Fruit fly (Drosophila melanogaster): ENCODE results near the gene CG8312.

The CG8312 gene

DNA sequence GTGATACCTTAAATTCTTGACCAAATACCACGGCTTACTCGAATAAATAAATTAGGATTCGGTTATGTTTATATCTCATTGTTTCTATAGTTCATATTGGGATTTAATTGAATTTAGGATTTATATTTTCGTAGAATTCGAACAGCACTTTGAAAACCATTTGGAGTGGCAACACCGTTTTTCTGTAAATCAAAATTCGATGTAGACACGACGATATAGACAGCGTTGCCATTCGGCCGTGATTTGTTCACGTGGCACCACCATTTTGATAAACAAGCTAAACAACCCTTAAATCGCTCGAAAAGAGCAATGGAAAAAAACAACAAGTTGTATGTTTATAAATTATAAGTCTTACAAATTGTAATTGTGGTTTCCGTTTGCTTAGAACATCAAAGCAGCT, 37.5 kb downstream of the CG8312 start:
- TF ChIP-seq Snoo (tag; optimal IDR thresholded peaks at IDR 0.05): no peak
- TF ChIP-seq CG32121 (GFP tag; IDR thresholded peaks at IDR 0.05): no peak
- no peak for TF ChIP-seq CG15710 (tag; optimal IDR thresholded peaks at IDR 0.05)
- TF ChIP-seq CG34367 (tag; optimal IDR thresholded peaks at IDR 0.05): no peak
- no peak for TF ChIP-seq CG9948 (tag; optimal IDR thresholded peaks at IDR 0.05)
- TF ChIP-seq CG13204 (GFP tag; optimal IDR thresholded peaks at IDR 0.05): no peak
- TF ChIP-seq CG14655 (GFP tag; optimal IDR thresholded peaks at IDR 0.05): no peak
- TF ChIP-seq D1 (tag; optimal IDR thresholded peaks at IDR 0.05): no peak

DNA sequence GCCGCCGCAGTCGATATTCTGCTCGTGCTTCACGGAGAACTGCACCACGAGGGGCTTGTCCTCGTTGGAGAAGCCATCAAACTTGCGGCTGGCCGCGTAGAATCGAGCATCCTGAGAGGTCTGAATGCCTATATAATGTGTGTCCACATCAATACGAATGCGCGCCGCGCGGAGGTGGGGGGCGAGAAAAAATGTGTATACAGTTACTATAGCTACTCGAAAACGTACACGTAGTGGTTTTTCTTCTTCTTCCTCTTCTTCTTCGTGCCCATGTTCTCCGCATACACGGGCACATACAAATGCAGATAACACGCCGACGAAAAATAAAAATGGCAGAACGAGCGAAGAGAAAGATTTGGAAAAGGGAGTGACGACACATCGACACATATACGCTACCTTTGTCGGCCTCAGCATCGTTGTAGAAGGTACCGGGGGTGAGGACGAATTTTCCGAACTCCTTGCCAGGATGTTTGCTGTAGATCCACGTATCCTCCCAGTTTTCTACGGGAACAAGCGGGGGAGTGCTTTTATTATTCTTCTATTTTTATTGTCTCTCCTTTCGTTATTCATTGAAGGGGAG, 39.0 kb downstream of the CG8312 start:
- TF ChIP-seq CG14655 (GFP tag; optimal IDR thresholded peaks at IDR 0.05) (no peak), CG10348 (GFP tag; IDR thresholded peaks at IDR 0.05) (no peak), CG9948 (tag; optimal IDR thresholded peaks at IDR 0.05) (no peak), EcR (GFP tag; optimal IDR thresholded peaks at IDR 0.05) (peak; percentile 30)

DNA sequence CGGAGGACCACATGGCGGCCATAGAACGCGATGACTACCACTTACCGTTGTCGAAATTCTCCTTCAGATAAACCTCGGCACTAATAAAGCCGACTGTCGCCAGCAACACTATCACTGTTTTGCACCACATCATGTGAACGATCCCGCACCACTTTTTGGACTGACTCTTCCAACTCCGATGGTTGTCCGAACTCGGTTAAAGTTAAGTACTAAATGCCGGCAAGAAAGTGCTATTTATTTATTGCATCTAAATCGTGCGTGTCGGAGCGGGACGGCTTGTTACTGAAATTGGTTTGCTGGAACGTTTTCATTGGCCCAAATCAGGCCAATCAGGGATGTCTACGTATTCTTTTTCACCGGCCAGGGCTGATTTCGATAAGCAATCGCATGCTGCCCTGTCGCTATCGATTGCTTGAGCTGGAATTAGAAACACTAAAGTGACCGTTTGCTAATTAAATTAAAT, 39.6 kb downstream of the CG8312 start, which contains the start of gene Calr:
Calr (minus strand) TSS at position 219 of the 463 bp plus-strand sequence.
- TF ChIP-seq CG17806 (tag; optimal IDR thresholded peaks at IDR 0.05) (no peak), rn (GFP tag; IDR thresholded peaks at IDR 0.05) (no peak), D1 (tag; optimal IDR thresholded peaks at IDR 0.05) (no peak), Pif1A (GFP tag; optimal IDR thresholded peaks at IDR 0.05) (no peak), CG34367 (tag; optimal IDR thresholded peaks at IDR 0.05) (peak; percentile 35), CG13204 (GFP tag; optimal IDR thresholded peaks at IDR 0.05) (no peak), CG14655 (GFP tag; optimal IDR thresholded peaks at IDR 0.05) (no peak), CG9948 (tag; optimal IDR thresholded peaks at IDR 0.05) (no peak), CG10348 (GFP tag; IDR thresholded peaks at IDR 0.05) (no peak), CG8301 (tag; optimal IDR thresholded peaks at IDR 0.05) (no peak), CG4496 (GFP tag; IDR thresholded peaks at IDR 0.05) (no peak), Snoo (tag; optimal IDR thresholded peaks at IDR 0.05) (peak; percentile 30), Pif1B (GFP tag; optimal IDR thresholded peaks at IDR 0.05) (no peak), CG15710 (tag; optimal IDR thresholded peaks at IDR 0.05) (peak; percentile 8), CG32121 (GFP tag; IDR thresholded peaks at IDR 0.05) (no peak), CG8159 (tag; optimal IDR thresholded peaks at IDR 0.05) (no peak), fd96Ca (GFP tag; IDR thresholded peaks at IDR 0.05) (no peak), gl (tag; optimal IDR thresholded peaks at IDR 0.05) (peak; percentile 27), EcR (GFP tag; optimal IDR thresholded peaks at IDR 0.05) (no peak), Ets98B (GFP tag; IDR thresholded peaks at IDR 0.05) (no peak), CG12605 (GFP tag; IDR thresholded peaks at IDR 0.05) (no peak)

DNA sequence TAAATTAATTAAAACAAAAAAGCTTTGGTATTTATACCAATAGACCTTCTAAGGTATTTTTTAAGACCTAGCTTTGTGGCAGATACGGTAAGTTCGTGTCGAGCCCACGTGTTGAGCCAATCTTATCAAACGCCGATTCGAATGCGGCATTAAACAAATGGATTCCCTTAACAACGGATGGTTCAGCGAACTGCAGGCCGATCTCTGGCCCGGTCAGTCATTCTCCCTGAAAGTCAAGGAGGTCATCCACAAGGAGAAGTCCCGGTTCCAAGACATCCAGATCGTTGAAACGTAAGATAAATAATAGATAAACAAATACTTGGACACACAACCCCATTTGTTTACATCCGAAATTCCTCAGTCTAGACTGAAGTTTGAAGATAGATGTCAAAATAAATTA, 40.5 kb downstream of the CG8312 start, which contains the start of gene SpdS:
SpdS (plus strand) TSS at position 78 of the 400 bp plus-strand sequence.
- TF ChIP-seq CG12605 (GFP tag; IDR thresholded peaks at IDR 0.05) (no peak), rn (GFP tag; IDR thresholded peaks at IDR 0.05) (no peak), Pif1A (GFP tag; optimal IDR thresholded peaks at IDR 0.05) (no peak), CG15710 (tag; optimal IDR thresholded peaks at IDR 0.05) (no peak), CG32121 (GFP tag; IDR thresholded peaks at IDR 0.05) (no peak), D1 (tag; optimal IDR thresholded peaks at IDR 0.05) (no peak), CG34367 (tag; optimal IDR thresholded peaks at IDR 0.05) (no peak), CG14655 (GFP tag; optimal IDR thresholded peaks at IDR 0.05) (no peak), EcR (GFP tag; optimal IDR thresholded peaks at IDR 0.05) (no peak), CG8159 (tag; optimal IDR thresholded peaks at IDR 0.05) (no peak), CG9948 (tag; optimal IDR thresholded peaks at IDR 0.05) (no peak), gl (tag; optimal IDR thresholded peaks at IDR 0.05) (no peak), Ets98B (GFP tag; IDR thresholded peaks at IDR 0.05) (no peak), CG17806 (tag; optimal IDR thresholded peaks at IDR 0.05) (no peak), CG4496 (GFP tag; IDR thresholded peaks at IDR 0.05) (no peak), CG13204 (GFP tag; optimal IDR thresholded peaks at IDR 0.05) (no peak), Snoo (tag; optimal IDR thresholded peaks at IDR 0.05) (no peak), CG10348 (GFP tag; IDR thresholded peaks at IDR 0.05) (no peak), fd96Ca (GFP tag; IDR thresholded peaks at IDR 0.05) (no peak), Pif1B (GFP tag; optimal IDR thresholded peaks at IDR 0.05) (no peak)

DNA sequence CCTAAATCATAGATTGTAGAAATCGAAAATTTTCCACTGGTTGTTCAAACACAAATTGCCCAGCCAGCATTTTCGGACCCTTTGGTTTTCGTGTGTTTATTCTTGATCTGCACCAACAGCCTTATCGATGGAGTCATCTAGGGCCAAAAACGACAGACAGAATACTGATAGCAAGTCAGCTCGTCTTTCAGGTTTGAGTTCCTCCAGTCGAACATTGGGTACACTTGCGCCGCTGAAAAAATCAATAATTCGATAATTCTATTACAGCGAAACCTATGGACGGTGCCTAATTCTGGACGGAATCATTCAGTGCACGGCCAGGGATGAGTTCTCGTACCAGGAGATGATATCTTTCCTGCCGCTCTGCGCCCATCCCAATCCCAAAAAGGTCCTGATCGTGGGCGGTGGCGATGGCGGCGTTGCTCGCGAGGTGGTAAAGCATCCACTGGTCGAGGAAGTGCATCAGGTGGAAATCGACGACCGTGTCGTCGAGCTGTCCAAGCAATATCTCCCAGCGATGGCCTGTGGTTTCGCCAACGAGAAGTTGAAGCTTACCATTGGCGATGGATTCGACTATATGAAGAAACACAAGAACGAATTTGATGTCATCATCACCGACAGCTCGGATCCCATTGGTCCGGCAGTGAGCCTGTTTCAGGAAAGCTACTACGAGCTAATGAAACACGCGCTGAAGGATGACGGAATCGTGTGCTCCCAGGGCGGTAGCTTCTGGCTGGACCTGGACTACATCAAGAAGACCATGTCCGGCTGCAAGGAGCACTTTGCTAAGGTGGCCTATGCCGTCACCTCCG, 41.2 kb downstream of the CG8312 start:
- no peak for TF ChIP-seq rn (GFP tag; IDR thresholded peaks at IDR 0.05)
- TF ChIP-seq CG14655 (GFP tag; optimal IDR thresholded peaks at IDR 0.05): no peak
- TF ChIP-seq CG12605 (GFP tag; IDR thresholded peaks at IDR 0.05): no peak
- no peak for TF ChIP-seq Ets98B (GFP tag; IDR thresholded peaks at IDR 0.05)
- TF ChIP-seq CG34367 (tag; optimal IDR thresholded peaks at IDR 0.05): no peak
- TF ChIP-seq gl (tag; optimal IDR thresholded peaks at IDR 0.05): no peak
- no peak for TF ChIP-seq CG10348 (GFP tag; IDR thresholded peaks at IDR 0.05)
- no peak for TF ChIP-seq Snoo (tag; optimal IDR thresholded peaks at IDR 0.05)
- no peak for TF ChIP-seq D1 (tag; optimal IDR thresholded peaks at IDR 0.05)
- TF ChIP-seq CG4496 (GFP tag; IDR thresholded peaks at IDR 0.05): no peak

DNA sequence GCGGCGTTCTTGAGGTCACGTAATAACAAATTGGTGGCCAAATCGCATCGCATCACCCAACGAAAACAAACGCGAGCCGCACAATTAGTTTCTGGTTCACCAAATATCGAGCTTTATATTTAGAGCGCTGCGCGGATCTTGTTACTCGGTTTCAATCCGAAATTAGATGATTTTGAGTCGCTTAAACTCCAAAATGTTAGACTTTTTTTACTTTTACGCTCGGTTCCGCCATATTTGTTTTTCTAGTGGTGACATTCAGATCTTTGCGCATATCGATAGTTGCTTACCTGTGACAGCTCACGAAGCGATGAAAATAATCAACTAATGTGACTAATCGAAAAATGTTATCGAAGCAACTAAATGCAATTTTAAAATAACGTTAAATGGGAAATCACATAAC, 46.3 kb downstream of the CG8312 start, which contains the start of gene Scm:
Scm (minus strand) TSS at position 251 of the 400 bp plus-strand sequence.
- TF ChIP-seq gl (tag; optimal IDR thresholded peaks at IDR 0.05): no peak
- no peak for TF ChIP-seq CG17806 (tag; optimal IDR thresholded peaks at IDR 0.05)
- TF ChIP-seq CG8301 (tag; optimal IDR thresholded peaks at IDR 0.05): no peak
- no peak for TF ChIP-seq CG9948 (tag; optimal IDR thresholded peaks at IDR 0.05)
- TF ChIP-seq CG34367 (tag; optimal IDR thresholded peaks at IDR 0.05): no peak
- TF ChIP-seq CG14655 (GFP tag; optimal IDR thresholded peaks at IDR 0.05): no peak
- TF ChIP-seq Pif1A (GFP tag; optimal IDR thresholded peaks at IDR 0.05): no peak
- TF ChIP-seq CG32121 (GFP tag; IDR thresholded peaks at IDR 0.05): no peak; the same call in 1 of the 2 replicates
- TF ChIP-seq rn (GFP tag; IDR thresholded peaks at IDR 0.05): no peak
- no peak for TF ChIP-seq Pif1B (GFP tag; optimal IDR thresholded peaks at IDR 0.05)
- TF ChIP-seq fd96Ca (GFP tag; IDR thresholded peaks at IDR 0.05): no peak
- TF ChIP-seq CG12605 (GFP tag; IDR thresholded peaks at IDR 0.05): no peak
- no peak for TF ChIP-seq EcR (GFP tag; optimal IDR thresholded peaks at IDR 0.05)

All from whole organism, pupa.